Fruit fly (Drosophila melanogaster): ENCODE results near the gene CG9109.

CG9109 gene

dm6 chr2L:6070656-6071231 lies 36.5 kb upstream of the CG9109 start, which contains the start of the genes CG9154 and Kr-h2 (continued):
- no peak for TF ChIP-seq HHEX (GFP tag; optimal IDR thresholded peaks at IDR 0.05)
- TF ChIP-seq CG17912 (GFP tag; optimal IDR thresholded peaks at IDR 0.05), result no peak
- TF ChIP-seq Pdp1 (GFP tag; optimal IDR thresholded peaks at IDR 0.05), result peak in 1 of 2 experiments; percentile 18
- TF ChIP-seq CG6813 (GFP tag; optimal IDR thresholded peaks at IDR 0.05), result no peak
- TF ChIP-seq Neu2 (GFP tag; optimal IDR thresholded peaks at IDR 0.05; ENCODE audit: borderline replicate concordance), result no peak
- TF ChIP-seq dpn (GFP tag; optimal IDR thresholded peaks at IDR 0.05), result peak in 1 of 2 experiments; percentile 18
- TF ChIP-seq ftz-f1 (GFP tag; optimal IDR thresholded peaks at IDR 0.05), result no peak
- peak; percentile 68 for TF ChIP-seq nerfin-2 (GFP tag; IDR thresholded peaks at IDR 0.05; ENCODE audit: partially characterized antibody)
- no peak for TF ChIP-seq Vsx1 (GFP tag; optimal IDR thresholded peaks at IDR 0.05)
- TF ChIP-seq Sin3A (optimal IDR thresholded peaks at IDR 0.05), result peak; percentile 48
- no peak for TF ChIP-seq cato (GFP tag; optimal IDR thresholded peaks at IDR 0.05; ENCODE audit: borderline replicate concordance)
- peak; percentile 55 for TF ChIP-seq kni (GFP tag; optimal IDR thresholded peaks at IDR 0.05)
- no peak for TF ChIP-seq Lpt (GFP tag; optimal IDR thresholded peaks at IDR 0.05)
- TF ChIP-seq CG3163 (GFP tag; optimal IDR thresholded peaks at IDR 0.05), result no peak
- TF ChIP-seq CG34376 (GFP tag; optimal IDR thresholded peaks at IDR 0.05), result peak; percentile 56
- peak; percentile 31 for TF ChIP-seq sqz (GFP tag; optimal IDR thresholded peaks at IDR 0.05)
- no peak for TF ChIP-seq CG7745 (tag; optimal IDR thresholded peaks at IDR 0.05)
- TF ChIP-seq ewg (GFP tag; optimal IDR thresholded peaks at IDR 0.05), result no peak
- TF ChIP-seq CG32772 (GFP tag; IDR thresholded peaks at IDR 0.05), result no peak
- peak; percentile 44; the same call in 2 of the 3 replicates for TF ChIP-seq Doc3 (GFP tag; IDR thresholded peaks at IDR 0.05; ENCODE audit: partially characterized antibody)
- peak; percentile 57; the same call in 1 of the 2 replicates for TF ChIP-seq inv (GFP tag; IDR thresholded peaks at IDR 0.05; ENCODE audit: partially characterized antibody)
- TF ChIP-seq CG2129 (GFP tag; IDR thresholded peaks at IDR 0.05; ENCODE audit: partially characterized antibody), result peak; percentile 32; the same call in 1 of the 2 replicates
- no peak for TF ChIP-seq Oaz (GFP tag; IDR thresholded peaks at IDR 0.05)
- no peak for TF ChIP-seq CG1647 (GFP tag; optimal IDR thresholded peaks at IDR 0.05)
- TF ChIP-seq p53 (GFP tag; optimal IDR thresholded peaks at IDR 0.05), result no peak
- no peak for TF ChIP-seq Taf1 (GFP tag; IDR thresholded peaks at IDR 0.05)
- TF ChIP-seq Usf (GFP tag; optimal IDR thresholded peaks at IDR 0.05), result peak; percentile 3
- peak; percentile 23 for TF ChIP-seq CG4424 (GFP tag; optimal IDR thresholded peaks at IDR 0.05)
- 0 out of 2 replicates have a peak, but pooled peaks have one; percentile 7 for TF ChIP-seq Xrp1 (GFP tag; IDR thresholded peaks at IDR 0.05)
- no peak for TF ChIP-seq Ptx1 (GFP tag; IDR thresholded peaks at IDR 0.05)
- no peak for TF ChIP-seq CG12104 (GFP tag; optimal IDR thresholded peaks at IDR 0.05)
- no peak for TF ChIP-seq ap (GFP tag; IDR thresholded peaks at IDR 0.05)
- no peak for TF ChIP-seq CG10366 (GFP tag; IDR thresholded peaks at IDR 0.05)
- TF ChIP-seq trh (GFP tag; optimal IDR thresholded peaks at IDR 0.05), result no peak
- no peak for TF ChIP-seq pita (GFP tag; optimal IDR thresholded peaks at IDR 0.05)
- TF ChIP-seq Chrac-16 (GFP tag; optimal IDR thresholded peaks at IDR 0.05), result peak; percentile 3
- no peak for TF ChIP-seq abd-A (tag; optimal IDR thresholded peaks at IDR 0.05)
- TF ChIP-seq run (tag; optimal IDR thresholded peaks at IDR 0.05), result no peak
- no peak for TF ChIP-seq stc (GFP tag; IDR thresholded peaks at IDR 0.05)
- no peak for TF ChIP-seq ind (GFP tag; optimal IDR thresholded peaks at IDR 0.05)
- no peak for TF ChIP-seq ATbp (GFP tag; optimal IDR thresholded peaks at IDR 0.05)
- no peak for TF ChIP-seq oc (tag; optimal IDR thresholded peaks at IDR 0.05)
- peak; percentile 42 for TF ChIP-seq CG18262 (tag; optimal IDR thresholded peaks at IDR 0.05)
- no peak for TF ChIP-seq esg (GFP tag; conservative IDR thresholded peaks at IDR 0.05)
- no peak for TF ChIP-seq toy (GFP tag; IDR thresholded peaks at IDR 0.05)
- TF ChIP-seq emc (GFP tag; optimal IDR thresholded peaks at IDR 0.05), result no peak
- TF ChIP-seq dmrt99B (tag; optimal IDR thresholded peaks at IDR 0.05), result peak; percentile 23
- TF ChIP-seq CG8478 (optimal IDR thresholded peaks at IDR 0.05), result no peak
- no peak for TF ChIP-seq Camta (GFP tag; optimal IDR thresholded peaks at IDR 0.05)
- TF ChIP-seq CG7987 (GFP tag; optimal IDR thresholded peaks at IDR 0.05), result no peak
